Worm (Caenorhabditis elegans) whole organism, L2 larva: Measurements from ENCODE around the gene W07G4.1.

Source experiments
- C34F6.9 ChIP-seq: fragments of 150-350 bp; optimal IDR thresholded peaks from 2 replicates; lab custom pipeline; 2014; ENCODE audit warnings: missing biosample characterization, missing genetic modification characterization
- ama-1 ChIP-seq: fragments of 150-350 bp; optimal IDR thresholded peaks from 2 replicates; lab custom pipeline; 2018; ENCODE audit warnings: inconsistent platforms
- dmd-4 ChIP-seq: sonication (generic microtip); optimal IDR thresholded peaks from 2 replicates; lab custom pipeline; 2017; ENCODE audit warnings: missing biosample characterization, missing genetic modification characterization
- egl-27 ChIP-seq: sonication (generic microtip); optimal IDR thresholded peaks from 3 replicates; lab custom pipeline; 2017; ENCODE audit warnings: missing biosample characterization, missing genetic modification reagents, missing genetic modification characterization
- fos-1 ChIP-seq: fragments of 150-350 bp; optimal IDR thresholded peaks from 2 replicates; lab custom pipeline; 2014; ENCODE audit warnings: missing biosample characterization, missing genetic modification characterization
- lin-13 ChIP-seq: fragments of 150-350 bp; optimal IDR thresholded peaks from 2 replicates; lab custom pipeline; 2014; ENCODE audit warnings: missing biosample characterization, missing genetic modification reagents, missing genetic modification characterization
- lin-39 ChIP-seq: fragments of 150-350 bp; optimal IDR thresholded peaks from 2 replicates; lab custom pipeline; 2014; ENCODE audit warnings: missing biosample characterization, missing genetic modification reagents, missing genetic modification characterization
- nhr-11 ChIP-seq: fragments of 150-350 bp; optimal IDR thresholded peaks from 2 replicates; lab custom pipeline; 2014; ENCODE audit warnings: missing biosample characterization, missing genetic modification characterization
- sma-9 ChIP-seq, 2 experiments: fragments of 150-350 bp in 1 of 2; sonication (generic microtip) in 1 of 2; optimal IDR thresholded peaks; 2 replicates each; lab custom pipeline; 2014 to 2016; ENCODE audit warnings: missing genetic modification characterization in 2 of 2, mild to moderate bottlenecking in 1 of 2, missing biosample characterization in 1 of 2, missing compliant biosample characterization in 1 of 2, missing genetic modification reagents in 1 of 2, moderate library complexity in 1 of 2
- unc-62 ChIP-seq: fragments of 150-350 bp; optimal IDR thresholded peaks from 2 replicates; lab custom pipeline; 2014; ENCODE audit warnings: missing biosample characterization, missing genetic modification reagents, missing genetic modification characterization
- zag-1 ChIP-seq: fragments of 150-350 bp; optimal IDR thresholded peaks from 2 replicates; lab custom pipeline; 2014; ENCODE audit warnings: missing biosample characterization, missing genetic modification characterization
- ztf-11 ChIP-seq: sonication (generic microtip); optimal IDR thresholded peaks from 2 replicates; lab custom pipeline; 2017; ENCODE audit warnings: missing biosample characterization, missing genetic modification characterization

DNA sequence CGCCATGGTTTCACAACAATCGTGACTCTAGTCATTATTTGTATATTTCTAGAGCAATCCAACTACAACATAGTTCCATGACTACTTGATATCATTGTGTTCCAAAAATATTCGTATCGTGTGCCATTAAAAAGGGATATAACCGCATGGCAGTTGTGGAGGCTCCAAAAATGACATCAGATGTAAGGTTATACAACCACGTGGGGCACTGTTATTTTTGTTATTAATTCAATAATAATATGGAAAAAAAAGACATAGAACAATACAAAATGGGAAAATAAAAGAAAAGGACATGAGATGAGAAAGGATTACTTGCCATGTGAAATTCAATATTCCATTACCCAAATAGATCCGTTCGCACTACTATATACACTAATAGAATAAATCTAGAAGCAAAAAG, 42.1 kb downstream of the W07G4.1 start:
- no peak for TF ChIP-seq lin-39
- no peak for TF ChIP-seq nhr-11 (tag; lab: Kevin White, UChicago)
- no peak for TF ChIP-seq egl-27
- TF ChIP-seq sma-9 (GFP tag; optimal IDR thresholded peaks at IDR 0.05; lab: Kevin White, UChicago), result no peak
- no peak for TF ChIP-seq sma-9 (tag; optimal IDR thresholded peaks at IDR 0.05; lab: Kevin White, UChicago)
- no peak for TF ChIP-seq C34F6.9 (tag; lab: Kevin White, UChicago)
- TF ChIP-seq dmd-4 (tag; lab: Kevin White, UChicago), result no peak
- no peak for TF ChIP-seq unc-62 (GFP tag; lab: Kevin White, UChicago)
- no peak for TF ChIP-seq fos-1 (tag; lab: Kevin White, UChicago)
- no peak for TF ChIP-seq ztf-11 (tag; lab: Kevin White, UChicago)
- no peak for TF ChIP-seq ama-1 (lab: Kevin White, UChicago)
- TF ChIP-seq lin-13 (GFP tag; lab: Kevin White, UChicago), result no peak
- TF ChIP-seq zag-1, result no peak
